Worm (Caenorhabditis elegans) whole organism, L1 larva: ENCODE measurements around the gene aqp-4.

ENCODE experiments used
- F16B12.6 ChIP-seq: fragments of 150-350 bp; optimal IDR thresholded peaks from 2 replicates; lab custom pipeline; 2014; ENCODE audit warnings: missing biosample characterization, missing genetic modification characterization
- Y116A8C.19 ChIP-seq: sonication (generic microtip); optimal IDR thresholded peaks from 2 replicates; lab custom pipeline; 2016; ENCODE audit warnings: missing compliant biosample characterization, missing genetic modification characterization, borderline replicate concordance
- aha-1 ChIP-seq: fragments of 150-350 bp; optimal IDR thresholded peaks from 2 replicates; lab custom pipeline; 2014; ENCODE audit warnings: missing biosample characterization, missing genetic modification characterization
- aly-2 ChIP-seq: fragments of 150-350 bp; optimal IDR thresholded peaks from 2 replicates; lab custom pipeline; 2014; ENCODE audit warnings: missing biosample characterization, missing genetic modification characterization
- blmp-1 ChIP-seq: fragments of 150-350 bp; optimal IDR thresholded peaks from 2 replicates; lab custom pipeline; 2014; ENCODE audit warnings: missing biosample characterization, missing genetic modification characterization
- ceh-63 ChIP-seq: fragments of 200-800 bp; sonication (Bioruptor generic); optimal IDR thresholded peaks from 2 replicates; lab custom pipeline; 2018; ENCODE audit warnings: mild to moderate bottlenecking, missing genetic modification characterization, missing compliant biosample characterization
- ceh-8 ChIP-seq: fragments of 200-800 bp; sonication (Bioruptor generic); optimal IDR thresholded peaks from 2 replicates; lab custom pipeline; 2018; ENCODE audit warnings: mild to moderate bottlenecking, missing genetic modification characterization, moderate library complexity, missing compliant biosample characterization
- ceh-82 ChIP-seq, 3 experiments: fragments of 150-350 bp in 1 of 3; sonication (generic microtip) in 2 of 3; optimal IDR thresholded peaks; 2 replicates each; lab custom pipeline; 2014 to 2017; ENCODE audit warnings: missing biosample characterization in 3 of 3, missing genetic modification characterization in 3 of 3
- ceh-88 ChIP-seq: fragments of 200-800 bp; sonication (Bioruptor generic); IDR thresholded peaks from 2 replicates; pipeline ENCODE4 v1.3.6; 2022; ENCODE audit warnings: missing genetic modification characterization, missing compliant biosample characterization
- ces-1 ChIP-seq: fragments of 150-350 bp; optimal IDR thresholded peaks from 2 replicates; lab custom pipeline; 2014; ENCODE audit warnings: missing biosample characterization, missing genetic modification reagents, missing genetic modification characterization
- dsc-1 ChIP-seq: sonication (generic microtip); optimal IDR thresholded peaks from 2 replicates; lab custom pipeline; 2016; ENCODE audit warnings: mild to moderate bottlenecking, missing genetic modification characterization, missing compliant biosample characterization
- efl-1 ChIP-seq, 4 experiments: fragments of 150-350 bp; optimal IDR thresholded peaks in 3 of 4; peaks in 1 of 4; 1 replicate in 1 of 4; 2 replicates in 3 of 4; lab custom pipeline; 2014; ENCODE audit warnings: missing biosample characterization in 2 of 4, missing genetic modification characterization in 2 of 4, missing genetic modification reagents in 2 of 4
- efl-3 ChIP-seq: fragments of 200-800 bp; sonication (Bioruptor generic); optimal IDR thresholded peaks from 2 replicates; lab custom pipeline; 2018; ENCODE audit warnings: mild to moderate bottlenecking, missing genetic modification characterization, missing compliant biosample characterization
- egl-13 ChIP-seq: sonication (generic microtip); optimal IDR thresholded peaks from 2 replicates; lab custom pipeline; 2016; ENCODE audit warnings: missing genotype, missing genetic modification reagents, missing genetic modification characterization, missing compliant biosample characterization
- egl-27 ChIP-seq, 2 experiments: fragments of 150-350 bp in 1 of 2; sonication (generic microtip); optimal IDR thresholded peaks; 3 replicates each; lab custom pipeline; 2017 to 2018; ENCODE audit warnings: missing biosample characterization in 2 of 2, missing genetic modification characterization in 2 of 2, missing genetic modification reagents in 2 of 2
- fkh-10 ChIP-seq: sonication (generic microtip); optimal IDR thresholded peaks from 2 replicates; lab custom pipeline; 2017; ENCODE audit warnings: missing biosample characterization, missing genetic modification reagents, missing genetic modification characterization
- fkh-4 ChIP-seq: sonication (generic microtip); optimal IDR thresholded peaks from 2 replicates; lab custom pipeline; 2016; ENCODE audit warnings: missing compliant biosample characterization, missing genetic modification characterization, borderline replicate concordance
- fos-1 ChIP-seq: fragments of 150-350 bp; optimal IDR thresholded peaks from 2 replicates; lab custom pipeline; 2014; ENCODE audit warnings: missing biosample characterization, missing genetic modification characterization
- hlh-17 ChIP-seq: fragments of 200-800 bp; sonication (Bioruptor generic); optimal IDR thresholded peaks from 2 replicates; lab custom pipeline; 2018; ENCODE audit warnings: missing genetic modification characterization, mild to moderate bottlenecking, missing compliant biosample characterization, moderate library complexity, borderline replicate concordance
- hpl-2 ChIP-seq: fragments of 150-350 bp; optimal IDR thresholded peaks from 2 replicates; lab custom pipeline; 2014; ENCODE audit warnings: missing biosample characterization, missing genetic modification reagents, missing genetic modification characterization
- isw-1 ChIP-seq: fragments of 200-800 bp; sonication (Bioruptor generic); IDR thresholded peaks from 2 replicates; pipeline ENCODE4 v1.3.6; 2022; ENCODE audit warnings: missing genetic modification characterization, missing compliant biosample characterization
- jun-1 ChIP-seq: fragments of 150-350 bp; optimal IDR thresholded peaks from 2 replicates; lab custom pipeline; 2014; ENCODE audit warnings: missing biosample characterization, missing genetic modification reagents, missing genetic modification characterization
- lin-13 ChIP-seq: fragments of 150-350 bp; optimal IDR thresholded peaks from 2 replicates; lab custom pipeline; 2014; ENCODE audit warnings: missing biosample characterization, missing genetic modification reagents, missing genetic modification characterization
- lin-14 ChIP-seq: fragments of 200-800 bp; sonication (Bioruptor generic); optimal IDR thresholded peaks from 2 replicates; lab custom pipeline; 2018; ENCODE audit warnings: mild to moderate bottlenecking, missing genetic modification characterization, moderate library complexity, missing compliant biosample characterization
- lin-35 ChIP-seq, 2 experiments: fragments of 150-350 bp; optimal IDR thresholded peaks; 2 replicates each; lab custom pipeline; 2014; ENCODE audit warnings: missing biosample characterization in 2 of 2, missing genetic modification characterization in 2 of 2, missing genetic modification reagents in 2 of 2
- lin-39 ChIP-seq: fragments of 150-350 bp; optimal IDR thresholded peaks from 2 replicates; lab custom pipeline; 2014; ENCODE audit warnings: missing biosample characterization, missing genetic modification reagents, missing genetic modification characterization
- lir-3 ChIP-seq: sonication (generic microtip); optimal IDR thresholded peaks from 2 replicates; lab custom pipeline; 2016; ENCODE audit warnings: mild to moderate bottlenecking, missing genetic modification characterization, moderate library complexity, missing compliant biosample characterization; ENCODE audit not compliant: poor library complexity
- lsy-2 ChIP-seq, 2 experiments: fragments of 150-350 bp; optimal IDR thresholded peaks; 2 replicates each; lab custom pipeline; 2014; ENCODE audit warnings: missing biosample characterization in 2 of 2, missing genetic modification characterization in 2 of 2
- nhr-12 ChIP-seq: sonication (generic microtip); optimal IDR thresholded peaks from 2 replicates; lab custom pipeline; 2017; ENCODE audit warnings: missing biosample characterization, missing genetic modification characterization
- nhr-237 ChIP-seq: fragments of 150-350 bp; optimal IDR thresholded peaks from 2 replicates; lab custom pipeline; 2014; ENCODE audit warnings: missing biosample characterization, missing genetic modification characterization
- nhr-47 ChIP-seq: sonication (generic microtip); optimal IDR thresholded peaks from 2 replicates; lab custom pipeline; 2016; ENCODE audit warnings: mild to moderate bottlenecking, missing genetic modification characterization, moderate library complexity, missing compliant biosample characterization
- nhr-71 ChIP-seq: sonication (generic microtip); optimal IDR thresholded peaks from 2 replicates; lab custom pipeline; 2016; ENCODE audit warnings: mild to moderate bottlenecking, missing genetic modification characterization, moderate library complexity, missing compliant biosample characterization
- nhr-76 ChIP-seq: sonication (generic microtip); optimal IDR thresholded peaks from 2 replicates; lab custom pipeline; 2017; ENCODE audit warnings: missing biosample characterization, missing genetic modification characterization
- nhr-77 ChIP-seq: fragments of 150-350 bp; optimal IDR thresholded peaks from 2 replicates; lab custom pipeline; 2014; ENCODE audit warnings: missing biosample characterization, missing genetic modification characterization
- nhr-84 ChIP-seq: sonication (generic microtip); optimal IDR thresholded peaks from 2 replicates; lab custom pipeline; 2017; ENCODE audit warnings: missing biosample characterization, missing genetic modification characterization
- pax-3 ChIP-seq: fragments of 200-800 bp; sonication (Bioruptor generic); optimal IDR thresholded peaks from 2 replicates; lab custom pipeline; 2018; ENCODE audit warnings: mild to moderate bottlenecking, missing genetic modification characterization, moderate library complexity, missing compliant biosample characterization
- pqm-1 ChIP-seq: sonication (generic microtip); optimal IDR thresholded peaks from 3 replicates; lab custom pipeline; 2017; ENCODE audit warnings: missing biosample characterization, missing genetic modification characterization
- sptf-1 ChIP-seq: fragments of 150-350 bp; optimal IDR thresholded peaks from 2 replicates; lab custom pipeline; 2014; ENCODE audit warnings: missing biosample characterization, missing genetic modification characterization
- swsn-7 ChIP-seq: sonication (generic microtip); optimal IDR thresholded peaks from 2 replicates; lab custom pipeline; 2016; ENCODE audit warnings: missing genetic modification characterization, missing compliant biosample characterization
- tbx-2 ChIP-seq: sonication (generic microtip); optimal IDR thresholded peaks from 2 replicates; lab custom pipeline; 2016; ENCODE audit warnings: missing genetic modification characterization, missing compliant biosample characterization
- unc-130 ChIP-seq: fragments of 150-350 bp; optimal IDR thresholded peaks from 2 replicates; lab custom pipeline; 2017; ENCODE audit warnings: missing biosample characterization, missing genetic modification characterization, inconsistent platforms
- unc-30 ChIP-seq: sonication (generic microtip); optimal IDR thresholded peaks from 2 replicates; lab custom pipeline; 2017; ENCODE audit warnings: missing biosample characterization, missing genetic modification characterization
- unc-62 ChIP-seq: fragments of 150-350 bp; optimal IDR thresholded peaks from 2 replicates; lab custom pipeline; 2014; ENCODE audit warnings: missing biosample characterization, missing genetic modification reagents, missing genetic modification characterization
- unc-98 ChIP-seq: fragments of 200-800 bp; sonication (Bioruptor generic); IDR thresholded peaks from 2 replicates; pipeline ENCODE4 v1.3.6; 2022; ENCODE audit warnings: missing genetic modification characterization, missing compliant biosample characterization
- vab-15 ChIP-seq: sonication (generic microtip); optimal IDR thresholded peaks from 2 replicates; lab custom pipeline; 2017; ENCODE audit warnings: missing genotype, mild to moderate bottlenecking, missing genetic modification characterization, missing compliant biosample characterization

aqp-4 gene

DNA sequence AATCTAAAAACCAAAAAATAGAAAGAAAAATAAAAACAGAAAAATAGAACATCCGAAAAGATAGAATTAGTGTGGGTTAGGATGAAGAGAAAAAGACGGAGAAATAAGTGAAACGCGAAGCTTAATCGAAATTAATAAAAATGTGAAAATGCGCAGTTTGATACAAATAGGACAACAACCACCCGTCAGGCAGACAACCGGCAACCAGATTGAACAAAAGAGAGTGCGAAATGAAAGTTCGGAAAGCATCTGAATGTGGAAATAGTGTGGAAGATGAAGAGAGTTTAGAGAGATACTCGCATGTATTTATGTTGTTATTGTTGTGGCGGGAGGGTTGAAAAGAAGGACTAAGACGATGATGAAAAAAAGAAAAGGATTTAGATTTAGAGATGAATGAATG lies 21.1 kb downstream of the aqp-4 start:
- TF ChIP-seq dsc-1 (tag; lab: Kevin White, UChicago) (no peak), ces-1 (no peak), aly-2 (tag; lab: Kevin White, UChicago) (no peak), vab-15 (tag; lab: Kevin White, UChicago) (no peak), unc-130 (tag; lab: Kevin White, UChicago) (no peak), sptf-1 (tag; lab: Kevin White, UChicago) (no peak), ceh-82 (tag; optimal IDR thresholded peaks at IDR 0.05; lab: Kevin White, UChicago) (no peak), lin-14 (GFP tag; lab: Kevin White, UChicago) (peak; percentile 62), nhr-47 (tag; lab: Kevin White, UChicago) (no peak), egl-27 (tag; optimal IDR thresholded peaks at IDR 0.05; lab: Kevin White, UChicago) (no peak), efl-3 (GFP tag; lab: Kevin White, UChicago) (no peak), blmp-1 (tag; lab: Kevin White, UChicago) (peak; percentile 96), nhr-77 (tag; lab: Kevin White, UChicago) (no peak)
- TF ChIP-seq, all 84 proteins: peak for 2

DNA sequence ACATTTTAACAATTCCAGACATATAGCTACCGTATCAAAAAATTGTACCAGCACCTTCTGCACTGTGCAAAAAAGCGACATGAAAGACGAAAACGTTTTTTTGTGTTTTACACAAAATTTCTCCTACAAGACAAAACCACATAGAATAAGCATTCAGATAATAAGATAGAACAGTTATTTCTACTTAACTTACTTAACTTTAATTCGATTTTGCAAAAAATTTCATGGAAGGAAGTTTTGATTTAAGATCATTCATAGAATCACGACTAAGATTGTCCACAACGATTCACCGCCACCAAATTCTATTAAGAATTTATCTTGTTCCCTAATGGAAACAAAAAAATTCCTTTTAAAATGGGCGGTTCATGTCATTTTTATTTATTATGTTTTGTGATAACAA lies 26.4 kb downstream of the aqp-4 start:
- no peak for TF ChIP-seq ceh-8 (GFP tag; lab: Kevin White, UChicago)
- TF ChIP-seq unc-98, result no peak
- TF ChIP-seq efl-3 (GFP tag; lab: Kevin White, UChicago), result no peak
- TF ChIP-seq lin-35 (GFP tag; optimal IDR thresholded peaks at IDR 0.05; lab: Kevin White, UChicago), result no peak
- TF ChIP-seq swsn-7 (tag; lab: Kevin White, UChicago), result no peak
- TF ChIP-seq hpl-2 (GFP tag; lab: Kevin White, UChicago), result no peak
- no peak for TF ChIP-seq nhr-71 (tag; lab: Kevin White, UChicago)
- no peak for TF ChIP-seq ceh-88 (GFP tag; lab: Robert Waterston, UW)
- TF ChIP-seq unc-130 (tag; lab: Kevin White, UChicago), result no peak
- TF ChIP-seq ces-1, result no peak
- no peak for TF ChIP-seq egl-13 (tag; lab: Kevin White, UChicago)
- TF ChIP-seq nhr-76 (tag; lab: Kevin White, UChicago), result no peak
- TF ChIP-seq nhr-12 (tag; lab: Kevin White, UChicago), result no peak
- TF ChIP-seq lin-13 (GFP tag; lab: Kevin White, UChicago), result no peak
- TF ChIP-seq ceh-63 (GFP tag; lab: Kevin White, UChicago), result no peak
- TF ChIP-seq nhr-77 (tag; lab: Kevin White, UChicago), result no peak
- TF ChIP-seq fkh-4, result no peak
- no peak for TF ChIP-seq F16B12.6 (tag; lab: Kevin White, UChicago)
- TF ChIP-seq jun-1 (tag; lab: Kevin White, UChicago), result no peak
- TF ChIP-seq lsy-2 (tag; optimal IDR thresholded peaks at IDR 0.05; lab: Kevin White, UChicago), result no peak
- TF ChIP-seq, all 84 proteins: peak for 0

- no peak for TF ChIP-seq efl-1 (optimal IDR thresholded peaks at IDR 0.05; lab: Kevin White, UChicago)
- TF ChIP-seq efl-1 (GFP tag; optimal IDR thresholded peaks at IDR 0.05 in 1 of 2; lab: Kevin White, UChicago), result peak in 1 of 2 experiments; percentile 30
- no peak for TF ChIP-seq dsc-1 (tag; lab: Kevin White, UChicago)
These were observed 27.2 kb downstream of the aqp-4 start for ce11 chrV:9764552-9764951.

DNA sequence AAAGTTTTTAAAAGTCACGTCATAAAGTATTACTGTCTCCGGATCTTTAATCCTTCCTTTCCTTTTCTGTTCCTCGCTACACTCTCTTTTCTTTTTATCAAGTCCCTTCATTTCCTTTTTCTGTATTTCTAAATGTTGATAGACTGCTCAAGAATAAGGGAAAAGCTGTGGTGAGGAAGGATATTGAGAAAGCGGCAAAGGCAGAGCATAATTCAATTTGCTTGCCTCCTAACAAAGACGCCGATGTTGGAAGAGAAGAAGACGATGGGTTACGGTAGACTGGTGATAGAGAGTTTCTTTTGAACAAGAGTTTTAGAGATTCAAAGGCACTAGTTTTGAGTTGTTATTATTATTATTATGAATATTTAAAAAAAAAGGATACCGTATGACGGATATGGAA lies 28.3 kb downstream of the aqp-4 start:
- peak; percentile 17 for TF ChIP-seq tbx-2
- TF ChIP-seq lir-3 (tag; lab: Kevin White, UChicago), result no peak
- TF ChIP-seq F16B12.6 (tag; lab: Kevin White, UChicago), result no peak
- TF ChIP-seq ceh-8 (GFP tag; lab: Kevin White, UChicago), result no peak
- peak in 1 of 2 experiments; percentile 8 for TF ChIP-seq efl-1 (optimal IDR thresholded peaks at IDR 0.05; lab: Kevin White, UChicago)
- no peak for TF ChIP-seq efl-1 (GFP tag; optimal IDR thresholded peaks at IDR 0.05 in 1 of 2; lab: Kevin White, UChicago)
- peak; percentile 48 to 85 for TF ChIP-seq lsy-2 (tag; optimal IDR thresholded peaks at IDR 0.05; lab: Kevin White, UChicago)
- TF ChIP-seq pqm-1 (tag; lab: Kevin White, UChicago), result no peak
- no peak for TF ChIP-seq nhr-84 (tag; lab: Kevin White, UChicago)
- peak; percentile 98 for TF ChIP-seq fkh-10 (GFP tag; lab: Kevin White, UChicago)
- TF ChIP-seq hlh-17 (GFP tag; lab: Kevin White, UChicago), result no peak
- TF ChIP-seq lin-39 (tag; lab: Kevin White, UChicago), result no peak
- TF ChIP-seq aha-1 (tag; lab: Kevin White, UChicago), result no peak
- TF ChIP-seq Y116A8C.19, result no peak
- peak; percentile 100 for TF ChIP-seq ces-1
- no peak for TF ChIP-seq nhr-237 (tag; lab: Kevin White, UChicago)
- no peak for TF ChIP-seq pax-3 (tag; lab: Kevin White, UChicago)
- no peak for TF ChIP-seq unc-30 (tag; lab: Kevin White, UChicago)
- TF ChIP-seq unc-62 (GFP tag; lab: Kevin White, UChicago), result no peak
- TF ChIP-seq fos-1, result no peak
- no peak for TF ChIP-seq lin-35 (GFP tag; optimal IDR thresholded peaks at IDR 0.05; lab: Kevin White, UChicago)
- TF ChIP-seq isw-1 (GFP tag; lab: Robert Waterston, UW), result no peak
- peak; percentile 88 for TF ChIP-seq lin-14 (GFP tag; lab: Kevin White, UChicago)
- TF ChIP-seq nhr-47 (tag; lab: Kevin White, UChicago), result peak; percentile 30
- peak; percentile 42 for TF ChIP-seq nhr-71 (tag; lab: Kevin White, UChicago)
